Worm (Caenorhabditis elegans) whole organism, L1 larva: ENCODE measurements around the gene srx-137.

Source experiments
- C04F5.9 ChIP-seq: sonication (generic microtip); optimal IDR thresholded peaks from 2 replicates; lab custom pipeline; 2016; ENCODE audit warnings: missing genetic modification characterization, missing compliant biosample characterization
- C16A3.4 ChIP-seq: fragments of 150-350 bp; optimal IDR thresholded peaks from 2 replicates; lab custom pipeline; 2014; ENCODE audit warnings: missing biosample characterization, missing genetic modification characterization
- F16B12.6 ChIP-seq: fragments of 150-350 bp; optimal IDR thresholded peaks from 2 replicates; lab custom pipeline; 2014; ENCODE audit warnings: missing biosample characterization, missing genetic modification characterization
- aha-1 ChIP-seq: fragments of 150-350 bp; optimal IDR thresholded peaks from 2 replicates; lab custom pipeline; 2014; ENCODE audit warnings: missing biosample characterization, missing genetic modification characterization
- aly-2 ChIP-seq: fragments of 150-350 bp; optimal IDR thresholded peaks from 2 replicates; lab custom pipeline; 2014; ENCODE audit warnings: missing biosample characterization, missing genetic modification characterization
- dpl-1 ChIP-seq, 3 experiments: fragments of 150-350 bp in 2 of 3; sonication (generic microtip) in 1 of 3; optimal IDR thresholded peaks; 2 replicates each; lab custom pipeline; 2014 to 2017; ENCODE audit warnings: missing biosample characterization in 3 of 3, missing genetic modification characterization in 3 of 3, missing genetic modification reagents in 3 of 3
- dsc-1 ChIP-seq: sonication (generic microtip); optimal IDR thresholded peaks from 2 replicates; lab custom pipeline; 2016; ENCODE audit warnings: mild to moderate bottlenecking, missing genetic modification characterization, missing compliant biosample characterization
- egl-13 ChIP-seq: sonication (generic microtip); optimal IDR thresholded peaks from 2 replicates; lab custom pipeline; 2016; ENCODE audit warnings: missing genotype, missing genetic modification reagents, missing genetic modification characterization, missing compliant biosample characterization
- elt-2 ChIP-seq: sonication (generic microtip); optimal IDR thresholded peaks from 2 replicates; lab custom pipeline; 2016; ENCODE audit warnings: missing genetic modification characterization, mild to moderate bottlenecking, inconsistent platforms, missing compliant biosample characterization, missing genetic modification reagents
- fkh-4 ChIP-seq: sonication (generic microtip); optimal IDR thresholded peaks from 2 replicates; lab custom pipeline; 2016; ENCODE audit warnings: missing compliant biosample characterization, missing genetic modification characterization, borderline replicate concordance
- grh-1 ChIP-seq: fragments of 200-800 bp; sonication (Bioruptor generic); IDR thresholded peaks from 2 replicates; pipeline ENCODE4 v1.3.6; 2022; ENCODE audit warnings: missing genetic modification reagents, missing genetic modification characterization, missing compliant biosample characterization
- jun-1 ChIP-seq: fragments of 150-350 bp; optimal IDR thresholded peaks from 2 replicates; lab custom pipeline; 2014; ENCODE audit warnings: missing biosample characterization, missing genetic modification reagents, missing genetic modification characterization
- lin-14 ChIP-seq: fragments of 200-800 bp; sonication (Bioruptor generic); optimal IDR thresholded peaks from 2 replicates; lab custom pipeline; 2018; ENCODE audit warnings: mild to moderate bottlenecking, missing genetic modification characterization, moderate library complexity, missing compliant biosample characterization
- mdl-1 ChIP-seq, 2 experiments: fragments of 150-350 bp; optimal IDR thresholded peaks; 2 replicates each; lab custom pipeline; 2014 to 2017; ENCODE audit warnings: missing biosample characterization in 2 of 2, missing genetic modification characterization in 2 of 2, inconsistent platforms in 1 of 2
- mep-1 ChIP-seq: fragments of 150-350 bp; optimal IDR thresholded peaks from 2 replicates; lab custom pipeline; 2014; ENCODE audit warnings: missing biosample characterization, missing genetic modification characterization
- nhr-20 ChIP-seq: sonication (generic microtip); optimal IDR thresholded peaks from 2 replicates; lab custom pipeline; 2016; ENCODE audit warnings: mild to moderate bottlenecking, missing genetic modification characterization, missing compliant biosample characterization
- nhr-28 ChIP-seq: fragments of 150-350 bp; optimal IDR thresholded peaks from 2 replicates; lab custom pipeline; 2014; ENCODE audit warnings: missing biosample characterization, missing genetic modification characterization
- nhr-47 ChIP-seq: sonication (generic microtip); optimal IDR thresholded peaks from 2 replicates; lab custom pipeline; 2016; ENCODE audit warnings: mild to moderate bottlenecking, missing genetic modification characterization, moderate library complexity, missing compliant biosample characterization
- nhr-71 ChIP-seq: sonication (generic microtip); optimal IDR thresholded peaks from 2 replicates; lab custom pipeline; 2016; ENCODE audit warnings: mild to moderate bottlenecking, missing genetic modification characterization, moderate library complexity, missing compliant biosample characterization
- nhr-76 ChIP-seq: sonication (generic microtip); optimal IDR thresholded peaks from 2 replicates; lab custom pipeline; 2017; ENCODE audit warnings: missing biosample characterization, missing genetic modification characterization
- nhr-77 ChIP-seq: fragments of 150-350 bp; optimal IDR thresholded peaks from 2 replicates; lab custom pipeline; 2014; ENCODE audit warnings: missing biosample characterization, missing genetic modification characterization
- nhr-84 ChIP-seq: sonication (generic microtip); optimal IDR thresholded peaks from 2 replicates; lab custom pipeline; 2017; ENCODE audit warnings: missing biosample characterization, missing genetic modification characterization
- pax-3 ChIP-seq: fragments of 200-800 bp; sonication (Bioruptor generic); optimal IDR thresholded peaks from 2 replicates; lab custom pipeline; 2018; ENCODE audit warnings: mild to moderate bottlenecking, missing genetic modification characterization, moderate library complexity, missing compliant biosample characterization
- rnt-1 ChIP-seq: sonication (generic microtip); optimal IDR thresholded peaks from 2 replicates; lab custom pipeline; 2016; ENCODE audit warnings: mild to moderate bottlenecking, missing genetic modification characterization, moderate library complexity, missing compliant biosample characterization
- snu-23 ChIP-seq: sonication (generic microtip); optimal IDR thresholded peaks from 2 replicates; lab custom pipeline; 2016; ENCODE audit warnings: missing genetic modification characterization, missing compliant biosample characterization
- swsn-7 ChIP-seq: sonication (generic microtip); optimal IDR thresholded peaks from 2 replicates; lab custom pipeline; 2016; ENCODE audit warnings: missing genetic modification characterization, missing compliant biosample characterization
- tbx-2 ChIP-seq: sonication (generic microtip); optimal IDR thresholded peaks from 2 replicates; lab custom pipeline; 2016; ENCODE audit warnings: missing genetic modification characterization, missing compliant biosample characterization
- unc-86 ChIP-seq: sonication (generic microtip); optimal IDR thresholded peaks from 2 replicates; lab custom pipeline; 2016; ENCODE audit warnings: missing genetic modification characterization, missing compliant biosample characterization
- unc-98 ChIP-seq: fragments of 200-800 bp; sonication (Bioruptor generic); IDR thresholded peaks from 2 replicates; pipeline ENCODE4 v1.3.6; 2022; ENCODE audit warnings: missing genetic modification characterization, missing compliant biosample characterization
- vab-15 ChIP-seq: sonication (generic microtip); optimal IDR thresholded peaks from 2 replicates; lab custom pipeline; 2017; ENCODE audit warnings: missing genotype, mild to moderate bottlenecking, missing genetic modification characterization, missing compliant biosample characterization
- xbp-1 ChIP-seq: sonication (generic microtip); optimal IDR thresholded peaks from 2 replicates; lab custom pipeline; 2016; ENCODE audit warnings: missing genetic modification characterization, missing compliant biosample characterization
- zip-4 ChIP-seq: fragments of 200-800 bp; sonication (Bioruptor generic); optimal IDR thresholded peaks from 2 replicates; lab custom pipeline; 2018; ENCODE audit warnings: mild to moderate bottlenecking, missing genetic modification characterization, moderate library complexity, missing compliant biosample characterization

Gene srx-137

ce11 chrV:13909400-13909799, 46.8 kb downstream of the srx-137 start, which contains the start of gene C06B3.7 (continued):
- TF ChIP-seq snu-23 (GFP tag; lab: Kevin White, UChicago): peak; percentile 90
- peak; percentile 95 for TF ChIP-seq lin-14 (GFP tag; lab: Kevin White, UChicago)
- no peak for TF ChIP-seq nhr-76
- peak; percentile 45 to 54 (median 52) for TF ChIP-seq dpl-1 (GFP tag; optimal IDR thresholded peaks at IDR 0.05; lab: Kevin White, UChicago)
- peak; percentile 75 for TF ChIP-seq tbx-2 (tag; lab: Kevin White, UChicago)
- peak; percentile 94 for TF ChIP-seq nhr-20 (tag; lab: Kevin White, UChicago)
- TF ChIP-seq unc-86 (tag; lab: Kevin White, UChicago): no peak
- TF ChIP-seq egl-13 (tag; lab: Kevin White, UChicago): no peak
- TF ChIP-seq aly-2 (tag; lab: Kevin White, UChicago): no peak
- TF ChIP-seq dsc-1 (tag; lab: Kevin White, UChicago): peak; percentile 84
- TF ChIP-seq elt-2: peak; percentile 85
- TF ChIP-seq pax-3 (tag; lab: Kevin White, UChicago): peak; percentile 82
- TF ChIP-seq mep-1: peak; percentile 88
- peak; percentile 10 for TF ChIP-seq aha-1 (tag; lab: Kevin White, UChicago)
- TF ChIP-seq rnt-1 (tag; lab: Kevin White, UChicago): peak; percentile 85
- TF ChIP-seq fkh-4: no peak
- no peak for TF ChIP-seq nhr-77
- TF ChIP-seq unc-98 (GFP tag; lab: Robert Waterston, UW): no peak
- peak; percentile 90 for TF ChIP-seq C16A3.4
- peak; percentile 98 for TF ChIP-seq zip-4 (GFP tag; lab: Kevin White, UChicago)
- TF ChIP-seq mdl-1 (tag; optimal IDR thresholded peaks at IDR 0.05; lab: Kevin White, UChicago): peak in 1 of 2 experiments; percentile 94
- TF ChIP-seq nhr-84 (tag; lab: Kevin White, UChicago): no peak
- peak; percentile 66 for TF ChIP-seq swsn-7 (tag; lab: Kevin White, UChicago)
- peak; percentile 73 for TF ChIP-seq jun-1 (tag; lab: Kevin White, UChicago)
- TF ChIP-seq nhr-71 (tag; lab: Kevin White, UChicago): peak; percentile 97
- peak; percentile 83 for TF ChIP-seq nhr-47 (tag; lab: Kevin White, UChicago)
- peak; percentile 100 for TF ChIP-seq vab-15
- TF ChIP-seq C04F5.9 (tag; lab: Kevin White, UChicago): peak; percentile 55
- TF ChIP-seq F16B12.6 (tag; lab: Kevin White, UChicago): no peak
- TF ChIP-seq xbp-1 (tag; lab: Kevin White, UChicago): peak; percentile 89
- no peak for TF ChIP-seq nhr-28 (tag; lab: Kevin White, UChicago)
- TF ChIP-seq grh-1 (GFP tag; lab: Robert Waterston, UW): no peak
